Fruit fly (Drosophila melanogaster): Measurements from ENCODE around the gene tefu.

Gene tefu

DNA sequence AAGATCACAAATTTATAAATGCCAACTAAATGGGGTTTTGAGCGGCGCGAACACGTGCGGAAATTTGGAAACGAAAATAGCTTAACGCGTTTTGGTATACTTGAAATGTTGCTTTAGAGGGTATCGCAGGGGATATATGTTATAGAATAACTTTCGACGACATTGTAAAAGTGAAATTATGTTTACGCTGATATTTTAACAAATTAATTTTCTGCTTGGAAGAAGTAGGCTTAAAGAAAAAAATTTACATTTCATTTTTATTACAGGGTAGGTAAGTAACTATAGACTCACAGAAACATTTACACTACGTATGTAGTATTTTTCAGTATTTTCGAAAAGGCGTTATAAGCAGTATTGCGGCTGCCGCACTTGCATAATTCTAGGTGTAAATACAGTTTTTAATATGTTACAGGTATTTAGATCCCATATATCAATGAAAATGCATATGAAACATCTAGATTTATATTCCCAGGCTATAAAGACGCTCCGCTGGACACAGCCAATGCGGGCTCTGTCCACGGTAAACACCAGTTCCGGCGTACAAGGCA is 12.6 kb downstream of the tefu start, which contains the start of the genes Art3 and mRpS10 (continued):
- TF ChIP-seq row (GFP tag; IDR thresholded peaks at IDR 0.05): peak; percentile 100
- TF ChIP-seq CG15514 (GFP tag; optimal IDR thresholded peaks at IDR 0.05): peak; percentile 96
- TF ChIP-seq Atf-2 (GFP tag; optimal IDR thresholded peaks at IDR 0.05): peak; percentile 100
- TF ChIP-seq CG9797 (GFP tag; optimal IDR thresholded peaks at IDR 0.05): peak; percentile 87
- TF ChIP-seq pros (GFP tag; optimal IDR thresholded peaks at IDR 0.05): peak; percentile 92
- TF ChIP-seq tin (GFP tag; optimal IDR thresholded peaks at IDR 0.05): peak; percentile 100
- TF ChIP-seq Spps (tag; optimal IDR thresholded peaks at IDR 0.05): peak; percentile 100
- TF ChIP-seq Dll (GFP tag; IDR thresholded peaks at IDR 0.05; ENCODE audit: partially characterized antibody): no peak
- TF ChIP-seq Chrac-16 (GFP tag; optimal IDR thresholded peaks at IDR 0.05): peak; percentile 100
- TF ChIP-seq CG18476 (GFP tag; optimal IDR thresholded peaks at IDR 0.05): peak; percentile 99
- peak; percentile 97 for TF ChIP-seq Kr (GFP tag; optimal IDR thresholded peaks at IDR 0.05)
- TF ChIP-seq CG12071 (GFP tag; optimal IDR thresholded peaks at IDR 0.05): peak; percentile 100
- TF ChIP-seq CG2199 (GFP tag; IDR thresholded peaks at IDR 0.05): peak; percentile 100
- TF ChIP-seq grau (tag; optimal IDR thresholded peaks at IDR 0.05): peak; percentile 100
- peak; percentile 100 for TF ChIP-seq CG11695 (GFP tag; IDR thresholded peaks at IDR 0.05)
- TF ChIP-seq CG1233 (GFP tag; optimal IDR thresholded peaks at IDR 0.05): peak; percentile 100
- TF ChIP-seq CG3407 (GFP tag; optimal IDR thresholded peaks at IDR 0.05): peak; percentile 99
- peak; percentile 99 for TF ChIP-seq odd (GFP tag; optimal IDR thresholded peaks at IDR 0.05)
- peak; percentile 100 for TF ChIP-seq CG2678 (tag; optimal IDR thresholded peaks at IDR 0.05)
- TF ChIP-seq unpg (GFP tag; optimal IDR thresholded peaks at IDR 0.05): peak; percentile 100
- peak; percentile 100 for TF ChIP-seq CG10462 (GFP tag; optimal IDR thresholded peaks at IDR 0.05)
- peak; percentile 100 for TF ChIP-seq Meics (GFP tag; optimal IDR thresholded peaks at IDR 0.05)
- peak; percentile 3 to 96 for TF ChIP-seq tll (GFP tag; optimal IDR thresholded peaks at IDR 0.05)
- TF ChIP-seq CG14667 (GFP tag; IDR thresholded peaks at IDR 0.05): peak; percentile 100
- peak; percentile 47 for TF ChIP-seq hbn (GFP tag; IDR thresholded peaks at IDR 0.05; ENCODE audit: partially characterized antibody)
- peak; percentile 99 for TF ChIP-seq CG12155 (GFP tag; optimal IDR thresholded peaks at IDR 0.05)
- TF ChIP-seq NC2α (GFP tag; optimal IDR thresholded peaks at IDR 0.05): peak; percentile 99
- peak; percentile 100 for TF ChIP-seq CG4730 (GFP tag; IDR thresholded peaks at IDR 0.05)
- peak; percentile 45; the same call in 1 of the 2 replicates for TF ChIP-seq CG13287 (GFP tag; IDR thresholded peaks at IDR 0.05; ENCODE audit: partially characterized antibody)
- peak; percentile 99 for TF ChIP-seq CG15601 (tag; optimal IDR thresholded peaks at IDR 0.05)
- TF ChIP-seq pum (GFP tag; optimal IDR thresholded peaks at IDR 0.05): peak; percentile 100
- TF ChIP-seq gce (GFP tag; IDR thresholded peaks at IDR 0.05): peak; percentile 100
- peak in 1 of 2 experiments; percentile 98 for TF ChIP-seq Hr78 (GFP tag; optimal IDR thresholded peaks at IDR 0.05)
- peak; percentile 100 for TF ChIP-seq tap (tag; optimal IDR thresholded peaks at IDR 0.05)
- TF ChIP-seq CG9932 (GFP tag; IDR thresholded peaks at IDR 0.05): peak; percentile 100
- peak; percentile 100 for TF ChIP-seq CG1602 (GFP tag; optimal IDR thresholded peaks at IDR 0.05)
- peak; percentile 100 for TF ChIP-seq CG17829 (tag; optimal IDR thresholded peaks at IDR 0.05)
- peak in 1 of 2 experiments; percentile 97 for TF ChIP-seq eve (GFP tag; optimal IDR thresholded peaks at IDR 0.05)
- TF ChIP-seq Ets65A (GFP tag): peak; percentile 100
- peak; percentile 100 for TF ChIP-seq CG4404 (GFP tag; IDR thresholded peaks at IDR 0.05)
- TF ChIP-seq CG34224 (GFP tag; IDR thresholded peaks at IDR 0.05; ENCODE audit: partially characterized antibody): peak; percentile 26; the same call in 1 of the 3 replicates
- peak; percentile 72 for TF ChIP-seq zf30C (GFP tag; optimal IDR thresholded peaks at IDR 0.05)
- peak; percentile 100 for TF ChIP-seq Ptx1 (GFP tag; IDR thresholded peaks at IDR 0.05)
- peak; percentile 83 for TF ChIP-seq Sry-β (GFP tag; optimal IDR thresholded peaks at IDR 0.05)
- peak; percentile 100 for TF ChIP-seq CG13775 (GFP tag; optimal IDR thresholded peaks at IDR 0.05)
- TF ChIP-seq hth (optimal IDR thresholded peaks at IDR 0.05): no peak
- TF ChIP-seq CG11723 (GFP tag; optimal IDR thresholded peaks at IDR 0.05): peak; percentile 99
- peak; percentile 100 for TF ChIP-seq ase (GFP tag; IDR thresholded peaks at IDR 0.05)
- TF ChIP-seq sug (tag; optimal IDR thresholded peaks at IDR 0.05): peak; percentile 100
- TF ChIP-seq Dip2 (GFP tag; IDR thresholded peaks at IDR 0.05): peak; percentile 84

All from whole organism, embryonic.